Fruit fly (Drosophila melanogaster): ENCODE results near the gene ChLD3.

ChLD3 gene

dm6 chr2L:16719643-16720515 is 18.8 kb upstream of the ChLD3 start, which contains the start of gene Cyt-c-p (continued):
- TF ChIP-seq usp (GFP tag; optimal IDR thresholded peaks at IDR 0.05) (no peak), zfh2 (GFP tag; optimal IDR thresholded peaks at IDR 0.05) (no peak), CkIIα-i1 (GFP tag; IDR thresholded peaks at IDR 0.05) (no peak), Awh (GFP tag; IDR thresholded peaks at IDR 0.05) (no peak), Nf-YB (GFP tag; optimal IDR thresholded peaks at IDR 0.05) (no peak), CG9932 (GFP tag; IDR thresholded peaks at IDR 0.05) (no peak), CG8944 (GFP tag; optimal IDR thresholded peaks at IDR 0.05) (no peak), bowl (GFP tag; IDR thresholded peaks at IDR 0.05) (no peak), BtbVII (GFP tag; optimal IDR thresholded peaks at IDR 0.05) (peak; percentile 34), hb (GFP tag; IDR thresholded peaks at IDR 0.05; ENCODE audit: partially characterized antibody) (0 out of 3 replicates have a peak, but pooled peaks have one; percentile 24), Ravus (GFP tag; IDR thresholded peaks at IDR 0.05) (no peak), CG1602 (GFP tag; optimal IDR thresholded peaks at IDR 0.05) (no peak), crc (GFP tag; optimal IDR thresholded peaks at IDR 0.05) (no peak), CG13894 (tag; optimal IDR thresholded peaks at IDR 0.05) (peak; percentile 75), CG34224 (GFP tag; IDR thresholded peaks at IDR 0.05; ENCODE audit: partially characterized antibody) (peak; percentile 48), C15 (GFP tag; IDR thresholded peaks at IDR 0.05) (no peak), NC2β (GFP tag; optimal IDR thresholded peaks at IDR 0.05) (peak; percentile 35), jing (GFP tag; optimal IDR thresholded peaks at IDR 0.05) (no peak), zen2 (GFP tag; IDR thresholded peaks at IDR 0.05; ENCODE audit: partially characterized antibody) (no peak), CG6254 (GFP tag; optimal IDR thresholded peaks at IDR 0.05) (no peak), CG18476 (GFP tag; optimal IDR thresholded peaks at IDR 0.05) (no peak), H2.0 (GFP tag; IDR thresholded peaks at IDR 0.05) (no peak), Scr (GFP tag; IDR thresholded peaks at IDR 0.05; ENCODE audit: partially characterized antibody) (peak; percentile 68), CG17328 (GFP tag; IDR thresholded peaks at IDR 0.05) (no peak), Chrac-16 (GFP tag; optimal IDR thresholded peaks at IDR 0.05) (peak; percentile 2), CG2678 (tag; optimal IDR thresholded peaks at IDR 0.05) (peak; percentile 38), eve (GFP tag; optimal IDR thresholded peaks at IDR 0.05) (peak in 1 of 2 experiments; percentile 36), CG9727 (GFP tag; optimal IDR thresholded peaks at IDR 0.05) (peak; percentile 44), sug (tag; optimal IDR thresholded peaks at IDR 0.05) (peak; percentile 63), trh (GFP tag; optimal IDR thresholded peaks at IDR 0.05) (no peak), slp2 (GFP tag; optimal IDR thresholded peaks at IDR 0.05) (no peak), Mad (GFP tag; optimal IDR thresholded peaks at IDR 0.05) (no peak), CG7786 (GFP tag; optimal IDR thresholded peaks at IDR 0.05) (no peak), fd96Cb (tag; optimal IDR thresholded peaks at IDR 0.05) (no peak), ham (GFP tag; IDR thresholded peaks at IDR 0.05) (no peak), Gsc (GFP tag; IDR thresholded peaks at IDR 0.05) (no peak), CG18619 (GFP tag; optimal IDR thresholded peaks at IDR 0.05) (peak; percentile 25), ttk (GFP tag; IDR thresholded peaks at IDR 0.05) (no peak), tll (GFP tag; optimal IDR thresholded peaks at IDR 0.05) (no peak), Optix (GFP tag; IDR thresholded peaks at IDR 0.05) (no peak), CG7839 (tag; optimal IDR thresholded peaks at IDR 0.05) (no peak), Dp (GFP tag; optimal IDR thresholded peaks at IDR 0.05) (peak; percentile 99), CG15269 (tag; optimal IDR thresholded peaks at IDR 0.05) (no peak), pnt (GFP tag; optimal IDR thresholded peaks at IDR 0.05) (no peak), dpn (GFP tag; optimal IDR thresholded peaks at IDR 0.05) (peak; percentile 10 to 57), Abd-B (GFP tag; optimal IDR thresholded peaks at IDR 0.05) (peak; percentile 94), CG10209 (GFP tag; optimal IDR thresholded peaks at IDR 0.05) (peak; percentile 33), ash1 (GFP tag; optimal IDR thresholded peaks at IDR 0.05) (no peak), CG2116 (GFP tag; optimal IDR thresholded peaks at IDR 0.05) (peak; percentile 76)

Data from whole organism, embryonic.